Fruit fly (Drosophila melanogaster) whole organism, embryonic: ENCODE results near the gene Polr1D.

Experiments
- Antp ChIP-seq: fragments of 200-800 bp; sonication (Bioruptor generic); optimal IDR thresholded peaks from 3 replicates; lab custom pipeline; 2016; ENCODE audit warnings: missing biosample characterization, missing genetic modification characterization
- Awh ChIP-seq: fragments of 200-800 bp; sonication (Bioruptor generic); IDR thresholded peaks from 2 replicates; pipeline ENCODE4, ENCODE4 v1.3.6; 2022; ENCODE audit warnings: missing biosample characterization, missing genetic modification characterization
- BtbVII ChIP-seq: fragments of 200-800 bp; sonication (Bioruptor generic); optimal IDR thresholded peaks from 3 replicates; lab custom pipeline; 2017; ENCODE audit warnings: missing biosample characterization, mild to moderate bottlenecking, missing genetic modification characterization
- CG11695 ChIP-seq: fragments of 200-800 bp; sonication (Bioruptor generic); IDR thresholded peaks from 3 replicates; pipeline ENCODE4 v1.3.6; 2022; ENCODE audit warnings: missing biosample characterization, missing genetic modification characterization
- CG13775 ChIP-seq: fragments of 200-800 bp; sonication (Bioruptor generic); optimal IDR thresholded peaks from 3 replicates; lab custom pipeline; 2017; ENCODE audit warnings: missing biosample characterization, mild to moderate bottlenecking, missing genetic modification characterization
- CG15601 ChIP-seq: fragments of 200-800 bp; sonication (Bioruptor generic); optimal IDR thresholded peaks from 3 replicates; lab custom pipeline; 2019; ENCODE audit warnings: missing biosample characterization, mild to moderate bottlenecking, missing genetic modification characterization, moderate library complexity
- CG17359 ChIP-seq: fragments of 200-800 bp; sonication (Bioruptor generic); optimal IDR thresholded peaks from 3 replicates; lab custom pipeline; 2018; ENCODE audit warnings: missing biosample characterization, mild to moderate bottlenecking, missing genetic modification characterization, moderate library complexity
- CG2116 ChIP-seq: fragments of 200-800 bp; sonication (Bioruptor generic); optimal IDR thresholded peaks from 3 replicates; lab custom pipeline; 2018; ENCODE audit warnings: missing biosample characterization, mild to moderate bottlenecking, missing genetic modification characterization
- CG2120 ChIP-seq: fragments of 200-800 bp; sonication (Bioruptor generic); optimal IDR thresholded peaks from 3 replicates; lab custom pipeline; 2016; ENCODE audit warnings: missing biosample characterization, missing genetic modification characterization
- CG2678 ChIP-seq: fragments of 200-800 bp; sonication (Bioruptor generic); optimal IDR thresholded peaks from 3 replicates; lab custom pipeline; 2019; ENCODE audit warnings: missing biosample characterization, mild to moderate bottlenecking, missing genetic modification characterization, moderate library complexity
- CG30020 ChIP-seq: fragments of 200-800 bp; optimal IDR thresholded peaks from 2 replicates; lab custom pipeline; 2019; ENCODE audit warnings: missing biosample characterization, mild to moderate bottlenecking, missing genetic modification characterization, moderate library complexity
- CG34376 ChIP-seq: fragments of 200-800 bp; sonication (Bioruptor generic); optimal IDR thresholded peaks from 2 replicates; lab custom pipeline; 2018; ENCODE audit warnings: missing biosample characterization, mild to moderate bottlenecking, missing genetic modification characterization
- CG4617 ChIP-seq: fragments of 200-800 bp; sonication (Bioruptor generic); optimal IDR thresholded peaks from 3 replicates; lab custom pipeline; 2016; ENCODE audit warnings: missing biosample characterization, missing genetic modification characterization, borderline replicate concordance
- CG6254 ChIP-seq: fragments of 200-800 bp; sonication (Bioruptor generic); optimal IDR thresholded peaks from 3 replicates; lab custom pipeline; 2017; ENCODE audit warnings: mild to moderate bottlenecking, missing biosample characterization, missing genetic modification reagents, missing genetic modification characterization
- CG6654 ChIP-seq: fragments of 200-800 bp; sonication (Bioruptor generic); optimal IDR thresholded peaks from 2 replicates; lab custom pipeline; 2017; ENCODE audit warnings: missing biosample characterization, mild to moderate bottlenecking, missing genetic modification characterization
- CG6813 ChIP-seq: fragments of 200-800 bp; sonication (Bioruptor generic); optimal IDR thresholded peaks from 2 replicates; lab custom pipeline; 2017; ENCODE audit warnings: missing biosample characterization, missing genetic modification characterization, mild to moderate bottlenecking, moderate library complexity, missing genetic modification reagents
- CG6854 ChIP-seq: fragments of 200-800 bp; sonication (Bioruptor generic); optimal IDR thresholded peaks from 3 replicates; lab custom pipeline; 2017; ENCODE audit warnings: missing biosample characterization, mild to moderate bottlenecking, missing genetic modification characterization
- CG7839 ChIP-seq: fragments of 200-800 bp; sonication (Bioruptor generic); optimal IDR thresholded peaks from 3 replicates; lab custom pipeline; 2018; ENCODE audit warnings: missing biosample characterization, mild to moderate bottlenecking, missing genetic modification characterization, moderate library complexity
- Camta ChIP-seq: fragments of 200-800 bp; sonication (Bioruptor generic); optimal IDR thresholded peaks from 2 replicates; lab custom pipeline; 2016; ENCODE audit warnings: missing biosample characterization, missing genetic modification characterization
- ERR ChIP-seq: fragments of 200-800 bp; sonication (Bioruptor generic); optimal IDR thresholded peaks from 2 replicates; lab custom pipeline; 2016; ENCODE audit warnings: missing biosample characterization, missing genetic modification characterization
- Elba2 ChIP-seq: fragments of 200-800 bp; sonication (Bioruptor generic); optimal IDR thresholded peaks from 3 replicates; lab custom pipeline; 2016; ENCODE audit warnings: missing biosample characterization, missing genetic modification characterization
- Hsf ChIP-seq: fragments of 200-800 bp; sonication (Bioruptor generic); optimal IDR thresholded peaks from 3 replicates; lab custom pipeline; 2016; ENCODE audit warnings: missing biosample characterization, missing genetic modification characterization
- NFAT ChIP-seq: fragments of 200-800 bp; sonication (Bioruptor generic); IDR thresholded peaks from 2 replicates; pipeline ENCODE4 v1.3.6; 2022; ENCODE audit warnings: missing biosample characterization, missing genetic modification characterization
- Nf-YC ChIP-seq: fragments of 200-800 bp; optimal IDR thresholded peaks from 3 replicates; lab custom pipeline; 2019; ENCODE audit warnings: missing biosample characterization, mild to moderate bottlenecking, missing genetic modification characterization, moderate library complexity
- NfI ChIP-seq: fragments of 200-800 bp; sonication (Bioruptor generic); optimal IDR thresholded peaks from 3 replicates; lab custom pipeline; 2018; ENCODE audit warnings: missing biosample characterization, mild to moderate bottlenecking, missing genetic modification characterization, moderate library complexity
- Oli ChIP-seq: fragments of 200-800 bp; sonication (Bioruptor generic); optimal IDR thresholded peaks from 2 replicates; lab custom pipeline; 2018; ENCODE audit warnings: missing biosample characterization, mild to moderate bottlenecking, missing genetic modification characterization, moderate library complexity
- PHDP ChIP-seq: fragments of 200-800 bp; sonication (Bioruptor generic); optimal IDR thresholded peaks from 3 replicates; lab custom pipeline; 2018; ENCODE audit warnings: missing biosample characterization, mild to moderate bottlenecking, missing genetic modification characterization, moderate library complexity
- Pdp1 ChIP-seq, 2 experiments: fragments of 200-800 bp; sonication (Bioruptor generic); optimal IDR thresholded peaks; 3 replicates each; lab custom pipeline; 2016; ENCODE audit warnings: missing biosample characterization in 2 of 2, missing genetic modification characterization in 2 of 2, mild to moderate bottlenecking in 1 of 2, moderate library complexity in 1 of 2
- Ptx1 ChIP-seq: fragments of 200-800 bp; sonication (Bioruptor generic); IDR thresholded peaks from 2 replicates; pipeline ENCODE4 v1.3.6; 2022; ENCODE audit warnings: missing biosample characterization, missing genetic modification characterization
- Side ChIP-seq: fragments of 200-800 bp; sonication (Bioruptor generic); optimal IDR thresholded peaks from 2 replicates; lab custom pipeline; 2016; ENCODE audit warnings: missing biosample characterization, missing genetic modification characterization
- Trl ChIP-seq, 3 experiments: fragments of >200 bp in 2 of 3; fragments of 200-800 bp in 1 of 3; sonication (Bioruptor generic) in 1 of 3; optimal IDR thresholded peaks; 2 replicates in 1 of 3; 3 replicates in 2 of 3; lab custom pipeline; 2016 to 2017; ENCODE audit warnings: missing biosample characterization in 1 of 3, missing genetic modification characterization in 1 of 3
- amos ChIP-seq: fragments of 200-800 bp; sonication (Bioruptor generic); IDR thresholded peaks from 2 replicates; pipeline ENCODE4 v1.3.6; 2022; ENCODE audit warnings: missing biosample characterization, missing genetic modification characterization; ENCODE audit not compliant: partially characterized antibody
- ap ChIP-seq: fragments of 200-800 bp; sonication (Bioruptor generic); IDR thresholded peaks from 2 replicates; pipeline ENCODE4 v1.3.6; 2022; ENCODE audit warnings: missing biosample characterization, missing genetic modification characterization
- bab2 ChIP-seq: fragments of 200-800 bp; sonication (Bioruptor generic); optimal IDR thresholded peaks from 2 replicates; lab custom pipeline; 2016; ENCODE audit warnings: missing biosample characterization, missing genetic modification characterization
- bbx ChIP-seq: fragments of 200-800 bp; sonication (Bioruptor generic); IDR thresholded peaks from 2 replicates; pipeline ENCODE4 v1.3.6; 2022; ENCODE audit warnings: missing biosample characterization, missing genetic modification characterization; ENCODE audit not compliant: partially characterized antibody
- bcd ChIP-seq: fragments of 200-800 bp; sonication (Bioruptor generic); optimal IDR thresholded peaks from 2 replicates; lab custom pipeline; 2017; ENCODE audit warnings: missing biosample characterization, mild to moderate bottlenecking, missing genetic modification characterization
- br ChIP-seq: fragments of >200 bp; optimal IDR thresholded peaks from 2 replicates; lab custom pipeline; 2017
- ci ChIP-seq: fragments of 200-800 bp; sonication (Bioruptor generic); IDR thresholded peaks from 3 replicates; pipeline ENCODE4 v1.3.6; 2022; ENCODE audit warnings: missing biosample characterization, missing genetic modification characterization
- cwo ChIP-seq: fragments of 200-800 bp; sonication (Bioruptor generic); optimal IDR thresholded peaks from 3 replicates; lab custom pipeline; 2017; ENCODE audit warnings: missing biosample characterization, missing genetic modification characterization, mild to moderate bottlenecking, moderate library complexity, missing genetic modification reagents
- dmrt99B ChIP-seq: fragments of 200-800 bp; sonication (Bioruptor generic); optimal IDR thresholded peaks from 2 replicates; lab custom pipeline; 2018; ENCODE audit warnings: missing biosample characterization, mild to moderate bottlenecking, missing genetic modification characterization, moderate library complexity
- grau ChIP-seq: fragments of 200-800 bp; optimal IDR thresholded peaks from 3 replicates; lab custom pipeline; 2019; ENCODE audit warnings: missing biosample characterization, mild to moderate bottlenecking, missing genetic modification characterization, moderate library complexity
- jumu ChIP-seq: fragments of 200-800 bp; sonication (Bioruptor generic); optimal IDR thresholded peaks from 3 replicates; lab custom pipeline; 2016; ENCODE audit warnings: missing biosample characterization, missing genetic modification characterization
- lilli ChIP-seq: fragments of 200-800 bp; sonication (Bioruptor generic); optimal IDR thresholded peaks from 3 replicates; lab custom pipeline; 2016; ENCODE audit warnings: missing biosample characterization, missing genetic modification characterization
- otp ChIP-seq: fragments of 200-800 bp; sonication (Bioruptor generic); IDR thresholded peaks from 3 replicates; pipeline ENCODE4, ENCODE4 v1.3.6; 2022; ENCODE audit warnings: missing biosample characterization, missing genetic modification characterization
- p53 ChIP-seq: fragments of 200-800 bp; sonication (Bioruptor generic); optimal IDR thresholded peaks from 2 replicates; lab custom pipeline; 2016; ENCODE audit warnings: missing biosample characterization, missing genetic modification characterization
- sisA ChIP-seq: fragments of 200-800 bp; sonication (Bioruptor generic); IDR thresholded peaks from 2 replicates; pipeline ENCODE4 v1.3.6; 2022; ENCODE audit warnings: missing biosample characterization, missing genetic modification characterization
- slou ChIP-seq: fragments of 200-800 bp; sonication (Bioruptor generic); optimal IDR thresholded peaks from 3 replicates; lab custom pipeline; 2016; ENCODE audit warnings: missing biosample characterization, missing genetic modification characterization
- so ChIP-seq: fragments of 200-800 bp; sonication (Bioruptor generic); IDR thresholded peaks from 3 replicates; pipeline ENCODE4 v1.3.6; 2022; ENCODE audit warnings: missing biosample characterization, missing genetic modification characterization

Polr1D gene

DNA sequence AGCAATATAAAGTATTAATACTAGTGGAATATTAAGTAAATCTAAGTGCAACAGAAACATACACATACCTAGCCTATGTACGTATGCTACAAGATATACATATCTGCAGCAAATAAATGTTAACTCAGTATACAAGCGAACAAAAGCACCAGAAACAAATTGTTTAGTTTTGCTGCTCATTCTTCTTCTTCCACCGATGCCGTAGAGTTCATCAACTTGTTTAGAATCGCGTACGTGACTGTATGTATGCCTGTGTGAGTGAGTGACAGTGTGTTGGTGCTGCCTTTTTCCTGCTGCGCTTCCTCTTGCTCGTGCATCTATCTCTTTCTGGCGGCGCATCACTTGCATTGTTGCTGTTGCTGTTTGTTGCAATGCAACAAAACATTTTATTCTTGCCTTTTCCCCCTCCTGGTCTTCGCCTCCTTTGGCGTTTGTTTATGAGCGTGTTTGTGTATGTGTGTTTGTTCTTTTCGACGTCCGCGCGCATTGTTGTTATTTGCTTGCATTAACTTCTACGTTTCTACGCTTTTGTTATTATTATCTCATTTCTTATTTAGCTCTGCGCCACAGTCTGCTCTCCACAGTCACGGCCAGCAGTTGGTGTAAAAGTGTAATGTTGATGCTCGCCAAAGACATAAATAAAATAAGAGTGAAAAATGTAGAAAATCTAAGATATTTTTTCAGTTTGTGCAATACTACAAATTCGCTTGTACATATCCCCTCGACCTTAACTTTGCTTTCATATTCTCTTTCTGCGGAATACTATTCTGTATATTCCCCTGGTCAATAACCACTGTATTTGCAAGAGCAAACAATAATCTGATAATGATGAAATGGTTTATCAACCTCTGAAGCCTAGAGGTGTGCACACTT lies 23.9 kb upstream of the Polr1D start (continued):
- TF ChIP-seq br (lab: Kevin White, UChicago) (no peak), sisA (GFP tag; lab: Robert Waterston, UW) (peak; percentile 41; the same call in 1 of the 2 replicates), Pdp1 (GFP tag; optimal IDR thresholded peaks at IDR 0.05; lab: Kevin White, UChicago) (peak; percentile 14), CG11695 (0 out of 3 replicates have a peak, but pooled peaks have one; percentile 9), Ptx1 (GFP tag; lab: Robert Waterston, UW) (0 out of 2 replicates have a peak, but pooled peaks have one; percentile 19), CG6654 (GFP tag; lab: Kevin White, UChicago) (peak; percentile 39), CG7839 (peak; percentile 34), grau (tag; lab: Kevin White, UChicago) (peak; percentile 87), so (GFP tag; lab: Robert Waterston, UW) (0 out of 3 replicates have a peak, but pooled peaks have one; percentile 53), CG2678 (tag; lab: Kevin White, UChicago) (peak; percentile 48), Camta (GFP tag; lab: Kevin White, UChicago) (no peak), CG30020 (tag; lab: Kevin White, UChicago) (no peak), dmrt99B (tag; lab: Kevin White, UChicago) (peak; percentile 67), otp (GFP tag; lab: Robert Waterston, UW) (no peak), BtbVII (peak; percentile 39), Hsf (GFP tag; lab: Kevin White, UChicago) (peak; percentile 37), p53 (GFP tag; lab: Kevin White, UChicago) (peak; percentile 1), NFAT (no peak), cwo (no peak), CG2120 (peak; percentile 61), Trl (optimal IDR thresholded peaks at IDR 0.05; lab: Kevin White, UChicago) (no peak), Trl (GFP tag; optimal IDR thresholded peaks at IDR 0.05; lab: Kevin White, UChicago) (peak; percentile 11), CG6813 (GFP tag; lab: Kevin White, UChicago) (peak; percentile 51), CG15601 (tag; lab: Kevin White, UChicago) (peak; percentile 13), Side (GFP tag; lab: Kevin White, UChicago) (peak; percentile 36), CG4617 (GFP tag; lab: Kevin White, UChicago) (peak; percentile 3), NfI (GFP tag; lab: Kevin White, UChicago) (peak; percentile 39), bab2 (peak; percentile 54), jumu (GFP tag; lab: Kevin White, UChicago) (peak; percentile 18), CG6254 (GFP tag; lab: Kevin White, UChicago) (peak; percentile 50), PHDP (tag; lab: Kevin White, UChicago) (peak; percentile 10), ci (GFP tag; lab: Robert Waterston, UW) (0 out of 3 replicates have a peak, but pooled peaks have one; percentile 25), lilli (GFP tag; lab: Kevin White, UChicago) (peak; percentile 53), amos (GFP tag; lab: Robert Waterston, UW) (no peak), CG13775 (peak; percentile 27), Antp (GFP tag; lab: Kevin White, UChicago) (peak; percentile 30), CG6854 (GFP tag; lab: Kevin White, UChicago) (no peak), slou (GFP tag; lab: Kevin White, UChicago) (no peak), ap (GFP tag; lab: Robert Waterston, UW) (0 out of 2 replicates have a peak, but pooled peaks have one; percentile 10), Elba2 (no peak), Oli (peak; percentile 23), ERR (no peak), Awh (GFP tag; lab: Robert Waterston, UW) (0 out of 2 replicates have a peak, but pooled peaks have one; percentile 42), CG34376 (no peak), bbx (GFP tag; lab: Robert Waterston, UW) (no peak), bcd (GFP tag; lab: Kevin White, UChicago) (peak; percentile 24), Nf-YC (tag; lab: Kevin White, UChicago) (no peak), CG17359 (tag; lab: Kevin White, UChicago) (peak; percentile 52), CG2116 (peak; percentile 33)
